Worm (Caenorhabditis elegans) whole organism, L2 larva: ENCODE data around the gene srab-10.

Source experiments
- ama-1 ChIP-seq: fragments of 150-350 bp; optimal IDR thresholded peaks from 2 replicates; lab custom pipeline; 2018; ENCODE audit warnings: inconsistent platforms
- egl-27 ChIP-seq: sonication (generic microtip); optimal IDR thresholded peaks from 3 replicates; lab custom pipeline; 2017; ENCODE audit warnings: missing biosample characterization, missing genetic modification reagents, missing genetic modification characterization
- mdl-1 ChIP-seq, 2 experiments: fragments of 150-350 bp in 1 of 2; sonication (generic microtip) in 1 of 2; optimal IDR thresholded peaks; 2 replicates each; lab custom pipeline; 2017; ENCODE audit warnings: missing biosample characterization in 2 of 2, missing genetic modification characterization in 2 of 2
- snpc-4 ChIP-seq: fragments of 150-350 bp; optimal IDR thresholded peaks from 2 replicates; lab custom pipeline; 2014; ENCODE audit warnings: missing biosample characterization, missing genetic modification characterization
- unc-39 ChIP-seq: fragments of 150-350 bp; optimal IDR thresholded peaks from 2 replicates; lab custom pipeline; 2014; ENCODE audit warnings: missing biosample characterization, missing genetic modification characterization

DNA sequence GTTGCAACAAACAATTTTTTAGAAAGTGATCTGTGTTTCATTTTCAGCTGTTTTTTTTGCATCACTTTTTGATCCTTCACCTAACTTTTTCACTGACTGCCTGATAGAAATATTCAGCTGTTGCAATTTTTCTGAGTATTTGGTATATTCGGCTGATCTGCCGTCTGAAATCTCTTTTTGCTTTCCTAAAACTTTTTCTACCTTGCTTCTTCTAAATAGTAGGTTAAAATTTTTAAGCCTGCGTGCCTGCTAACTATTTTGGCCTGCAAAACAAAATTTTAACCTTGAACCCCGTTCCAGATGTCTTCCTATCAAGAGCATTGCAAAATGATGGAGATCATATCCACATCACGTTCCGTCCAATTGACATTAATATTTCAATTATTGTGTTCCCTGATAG is 31.8 kb upstream of the srab-10 start, which contains the start of gene srab-8:
- TF ChIP-seq mdl-1 (tag; optimal IDR thresholded peaks at IDR 0.05; lab: Kevin White, UChicago) = no peak
- no peak for TF ChIP-seq snpc-4 (tag; lab: Kevin White, UChicago)
- TF ChIP-seq egl-27 (tag; lab: Kevin White, UChicago) = no peak
- TF ChIP-seq ama-1 (lab: Kevin White, UChicago) = no peak
- no peak for TF ChIP-seq unc-39 (tag; lab: Kevin White, UChicago)
